Worm (Caenorhabditis elegans) whole organism, L3 larva: ENCODE measurements around the gene R107.2.

ENCODE experiments used
- R02D3.7 ChIP-seq: fragments of 150-350 bp; optimal IDR thresholded peaks from 2 replicates; lab custom pipeline; 2014; ENCODE audit warnings: missing biosample characterization, missing genetic modification characterization
- ZK546.5 ChIP-seq: sonication (generic microtip); optimal IDR thresholded peaks from 2 replicates; lab custom pipeline; 2017; ENCODE audit warnings: missing biosample characterization, missing genetic modification characterization
- ama-1 ChIP-seq: fragments of 150-350 bp; optimal IDR thresholded peaks from 2 replicates; lab custom pipeline; 2018
- ceh-16 ChIP-seq: sonication (generic microtip); optimal IDR thresholded peaks from 2 replicates; lab custom pipeline; 2017; ENCODE audit warnings: missing biosample characterization, missing genetic modification characterization
- ceh-28 ChIP-seq: fragments of 150-350 bp; optimal IDR thresholded peaks from 2 replicates; lab custom pipeline; 2014; ENCODE audit warnings: missing biosample characterization, missing genetic modification reagents, missing genetic modification characterization
- ceh-82 ChIP-seq: fragments of 150-350 bp; optimal IDR thresholded peaks from 2 replicates; lab custom pipeline; 2014; ENCODE audit warnings: missing biosample characterization, missing genetic modification characterization
- ceh-9 ChIP-seq: sonication (generic microtip); optimal IDR thresholded peaks from 2 replicates; lab custom pipeline; 2018; ENCODE audit warnings: missing biosample characterization, missing genetic modification characterization
- daf-12 ChIP-seq: fragments of 150-350 bp; optimal IDR thresholded peaks from 2 replicates; lab custom pipeline; 2014; ENCODE audit warnings: missing biosample characterization, missing genetic modification reagents, missing genetic modification characterization
- egl-27 ChIP-seq: sonication (generic microtip); optimal IDR thresholded peaks from 4 replicates; lab custom pipeline; 2017; ENCODE audit warnings: missing biosample characterization, missing genetic modification reagents, missing genetic modification characterization
- egl-5 ChIP-seq: fragments of 150-350 bp; optimal IDR thresholded peaks from 2 replicates; lab custom pipeline; 2017; ENCODE audit warnings: missing biosample characterization, missing genetic modification reagents, missing genetic modification characterization, inconsistent platforms
- elt-1 ChIP-seq: fragments of 150-350 bp; optimal IDR thresholded peaks from 2 replicates; lab custom pipeline; 2014; ENCODE audit warnings: missing biosample characterization, missing genetic modification characterization
- elt-2 ChIP-seq: sonication (generic microtip); optimal IDR thresholded peaks from 2 replicates; lab custom pipeline; 2016; ENCODE audit warnings: missing genetic modification reagents, mild to moderate bottlenecking, missing genetic modification characterization, missing compliant biosample characterization
- elt-3 ChIP-seq, 3 experiments: fragments of 150-350 bp in 1 of 3; sonication (generic microtip) in 2 of 3; optimal IDR thresholded peaks; 2 replicates in 2 of 3; 4 replicates in 1 of 3; lab custom pipeline; 2014 to 2017; ENCODE audit warnings: missing biosample characterization in 3 of 3, missing genetic modification characterization in 3 of 3
- eor-1 ChIP-seq, 2 experiments: fragments of 150-350 bp; optimal IDR thresholded peaks; 2 replicates each; lab custom pipeline; 2014 to 2018; ENCODE audit warnings: missing biosample characterization in 2 of 2, missing genetic modification characterization in 2 of 2
- fkh-10 ChIP-seq: sonication (generic microtip); optimal IDR thresholded peaks from 2 replicates; lab custom pipeline; 2017; ENCODE audit warnings: missing biosample characterization, missing genetic modification reagents, missing genetic modification characterization
- fkh-2 ChIP-seq: fragments of 150-350 bp; optimal IDR thresholded peaks from 2 replicates; lab custom pipeline; 2014; ENCODE audit warnings: missing biosample characterization, missing genetic modification reagents, missing genetic modification characterization
- fos-1 ChIP-seq: fragments of 150-350 bp; optimal IDR thresholded peaks from 2 replicates; lab custom pipeline; 2014; ENCODE audit warnings: missing biosample characterization, missing genetic modification characterization
- hmg-11 ChIP-seq: sonication (generic microtip); optimal IDR thresholded peaks from 2 replicates; lab custom pipeline; 2016; ENCODE audit warnings: missing genetic modification characterization, missing compliant biosample characterization
- jun-1 ChIP-seq: fragments of 150-350 bp; optimal IDR thresholded peaks from 2 replicates; lab custom pipeline; 2014; ENCODE audit warnings: missing biosample characterization, missing genetic modification reagents, missing genetic modification characterization
- lin-15B ChIP-seq: fragments of 150-350 bp; optimal IDR thresholded peaks from 2 replicates; lab custom pipeline; 2014; ENCODE audit warnings: missing biosample characterization, missing genetic modification characterization
- lin-39 ChIP-seq: fragments of 150-350 bp; optimal IDR thresholded peaks from 2 replicates; lab custom pipeline; 2018; ENCODE audit warnings: missing biosample characterization, missing genetic modification reagents, missing genetic modification characterization
- lsy-12 ChIP-seq: sonication (generic microtip); optimal IDR thresholded peaks from 2 replicates; lab custom pipeline; 2016; ENCODE audit warnings: mild to moderate bottlenecking, missing genetic modification characterization, missing compliant biosample characterization
- mdl-1 ChIP-seq: fragments of 150-350 bp; optimal IDR thresholded peaks from 2 replicates; lab custom pipeline; 2014; ENCODE audit warnings: missing biosample characterization, missing genetic modification characterization
- mml-1 ChIP-seq: fragments of 150-350 bp; sonication (generic microtip); optimal IDR thresholded peaks from 3 replicates; lab custom pipeline; 2014; ENCODE audit warnings: missing biosample characterization, missing genetic modification characterization
- nfya-1 ChIP-seq: sonication (generic microtip); optimal IDR thresholded peaks from 2 replicates; lab custom pipeline; 2017; ENCODE audit warnings: missing genetic modification characterization, mild to moderate bottlenecking, missing compliant biosample characterization, antibody characterized with exemption, moderate library complexity; ENCODE audit not compliant: insufficient read depth
- nhr-11 ChIP-seq: fragments of 150-350 bp; optimal IDR thresholded peaks from 2 replicates; lab custom pipeline; 2014; ENCODE audit warnings: missing biosample characterization, missing genetic modification characterization
- nhr-12 ChIP-seq: fragments of 150-350 bp; optimal IDR thresholded peaks from 2 replicates; lab custom pipeline; 2014; ENCODE audit warnings: missing biosample characterization, missing genetic modification characterization
- nhr-23 ChIP-seq: fragments of 150-350 bp; optimal IDR thresholded peaks from 2 replicates; lab custom pipeline; 2014; ENCODE audit warnings: missing biosample characterization, missing genetic modification reagents, missing genetic modification characterization
- nhr-237 ChIP-seq: fragments of 150-350 bp; optimal IDR thresholded peaks from 2 replicates; lab custom pipeline; 2014; ENCODE audit warnings: missing biosample characterization, missing genetic modification characterization
- nhr-25 ChIP-seq: sonication (generic microtip); optimal IDR thresholded peaks from 2 replicates; lab custom pipeline; 2017; ENCODE audit warnings: missing biosample characterization, missing genetic modification characterization
- nhr-43 ChIP-seq: sonication (generic microtip); optimal IDR thresholded peaks from 2 replicates; lab custom pipeline; 2016; ENCODE audit warnings: mild to moderate bottlenecking, missing genetic modification characterization, missing compliant biosample characterization; ENCODE audit not compliant: poor library complexity, severe bottlenecking
- nhr-67 ChIP-seq: fragments of 150-350 bp; optimal IDR thresholded peaks from 2 replicates; lab custom pipeline; 2014; ENCODE audit warnings: missing biosample characterization, missing genetic modification characterization
- nhr-76 ChIP-seq: fragments of 150-350 bp; sonication (generic microtip); optimal IDR thresholded peaks from 5 replicates; lab custom pipeline; 2014; ENCODE audit warnings: missing biosample characterization, missing genetic modification characterization
- nhr-77 ChIP-seq: fragments of 150-350 bp; optimal IDR thresholded peaks from 2 replicates; lab custom pipeline; 2014; ENCODE audit warnings: missing biosample characterization, missing genetic modification characterization
- pha-4 ChIP-seq: fragments of 150-350 bp; optimal IDR thresholded peaks from 2 replicates; lab custom pipeline; 2014; ENCODE audit warnings: missing biosample characterization, missing genetic modification reagents, missing genetic modification characterization
- pqm-1 ChIP-seq: fragments of 150-350 bp; optimal IDR thresholded peaks from 2 replicates; lab custom pipeline; 2017; ENCODE audit warnings: missing biosample characterization, missing genetic modification characterization, inconsistent platforms
- sea-2 ChIP-seq: fragments of 150-350 bp; sonication (generic microtip); optimal IDR thresholded peaks from 4 replicates; lab custom pipeline; 2014; ENCODE audit warnings: missing biosample characterization, missing genetic modification reagents, missing genetic modification characterization
- snpc-4 ChIP-seq: fragments of 150-350 bp; optimal IDR thresholded peaks from 2 replicates; lab custom pipeline; 2014; ENCODE audit warnings: missing biosample characterization, missing genetic modification characterization
- tbx-2 ChIP-seq: sonication (generic microtip); optimal IDR thresholded peaks from 2 replicates; lab custom pipeline; 2016; ENCODE audit warnings: mild to moderate bottlenecking, missing genetic modification characterization, missing compliant biosample characterization
- unc-39 ChIP-seq: sonication (generic microtip); optimal IDR thresholded peaks from 4 replicates; lab custom pipeline; 2017; ENCODE audit warnings: missing biosample characterization, missing genetic modification characterization
- zag-1 ChIP-seq: fragments of 150-350 bp; optimal IDR thresholded peaks from 2 replicates; lab custom pipeline; 2014; ENCODE audit warnings: missing biosample characterization, missing genetic modification characterization
- ztf-11 ChIP-seq: fragments of 150-350 bp; optimal IDR thresholded peaks from 2 replicates; lab custom pipeline; 2014; ENCODE audit warnings: missing biosample characterization, missing genetic modification characterization
- ztf-4 ChIP-seq: fragments of 150-350 bp; optimal IDR thresholded peaks from 2 replicates; lab custom pipeline; 2014; ENCODE audit warnings: missing biosample characterization, missing genetic modification characterization

The R107.2 gene

ce11 chrIII:9053740-9054252, 8.1 kb upstream of the R107.2 start, which contains the start of gene R107.5:
TSS of gene R107.5 (minus strand) at chrIII:9053790.
- TF ChIP-seq nhr-67 (tag; lab: Kevin White, UChicago) (no peak), tbx-2 (tag; lab: Kevin White, UChicago) (peak; percentile 91), egl-27 (tag; lab: Kevin White, UChicago) (peak; percentile 30), fos-1 (tag; lab: Kevin White, UChicago) (peak; percentile 41), sea-2 (peak; percentile 80), nhr-76 (tag; lab: Kevin White, UChicago) (no peak), mml-1 (tag; lab: Kevin White, UChicago) (peak; percentile 56), lin-15B (peak; percentile 79), nhr-77 (tag; lab: Kevin White, UChicago) (no peak), ceh-28 (tag; lab: Kevin White, UChicago) (peak; percentile 80), elt-1 (tag; lab: Kevin White, UChicago) (peak; percentile 16), lsy-12 (peak; percentile 99), ama-1 (lab: Kevin White, UChicago) (peak; percentile 97), ceh-16 (tag; lab: Kevin White, UChicago) (no peak), jun-1 (tag; lab: Kevin White, UChicago) (peak; percentile 97), elt-3 (tag; optimal IDR thresholded peaks at IDR 0.05; lab: Kevin White, UChicago) (peak; percentile 26 to 84 (median 75)), nhr-11 (tag; lab: Kevin White, UChicago) (no peak), daf-12 (no peak), nhr-23 (peak; percentile 97), fkh-10 (GFP tag; lab: Kevin White, UChicago) (peak; percentile 49), nhr-43 (tag; lab: Kevin White, UChicago) (peak; percentile 92), mdl-1 (tag; lab: Kevin White, UChicago) (peak; percentile 87), nfya-1 (peak; percentile 96), nhr-12 (tag; lab: Kevin White, UChicago) (no peak), pqm-1 (tag; lab: Kevin White, UChicago) (peak; percentile 26), R02D3.7 (peak; percentile 62), egl-5 (tag; lab: Kevin White, UChicago) (peak; percentile 90), nhr-25 (tag; lab: Kevin White, UChicago) (peak; percentile 99), ceh-9 (tag; lab: Kevin White, UChicago) (no peak), pha-4 (tag; lab: Kevin White, UChicago) (peak; percentile 80), lin-39 (tag; lab: Kevin White, UChicago) (peak; percentile 92), elt-2 (tag; lab: Kevin White, UChicago) (peak; percentile 67), ceh-82 (tag; lab: Kevin White, UChicago) (no peak), ztf-4 (tag; lab: Kevin White, UChicago) (peak; percentile 27), zag-1 (no peak), hmg-11 (tag; lab: Kevin White, UChicago) (peak; percentile 82)

ce11 chrIII:9053263-9053662, 7.5 kb upstream of the R107.2 start:
- TF ChIP-seq ama-1 (lab: Kevin White, UChicago), result peak; percentile 83
- no peak for TF ChIP-seq nfya-1
- no peak for TF ChIP-seq ZK546.5 (tag; lab: Kevin White, UChicago)
- no peak for TF ChIP-seq nhr-77 (tag; lab: Kevin White, UChicago)
- TF ChIP-seq, all 47 proteins: peak for 1

ce11 chrIII:9052371-9052978, 6.7 kb upstream of the R107.2 start:
- no peak for TF ChIP-seq unc-39 (tag; lab: Kevin White, UChicago)
- TF ChIP-seq hmg-11 (tag; lab: Kevin White, UChicago), result peak; percentile 79
- TF ChIP-seq fkh-10 (GFP tag; lab: Kevin White, UChicago), result no peak
- no peak for TF ChIP-seq snpc-4 (tag; lab: Kevin White, UChicago)
- TF ChIP-seq jun-1 (tag; lab: Kevin White, UChicago), result peak; percentile 66
- TF ChIP-seq tbx-2 (tag; lab: Kevin White, UChicago), result no peak
- peak; percentile 18 for TF ChIP-seq ztf-4 (tag; lab: Kevin White, UChicago)
- TF ChIP-seq nhr-43 (tag; lab: Kevin White, UChicago), result peak; percentile 3
- TF ChIP-seq fkh-2 (tag; lab: Kevin White, UChicago), result no peak
- TF ChIP-seq elt-3 (tag; optimal IDR thresholded peaks at IDR 0.05; lab: Kevin White, UChicago), result no peak
- no peak for TF ChIP-seq mml-1 (tag; lab: Kevin White, UChicago)
- no peak for TF ChIP-seq eor-1 (tag; optimal IDR thresholded peaks at IDR 0.05; lab: Kevin White, UChicago)
- no peak for TF ChIP-seq mdl-1 (tag; lab: Kevin White, UChicago)
- TF ChIP-seq pqm-1 (tag; lab: Kevin White, UChicago), result no peak
- TF ChIP-seq ZK546.5 (tag; lab: Kevin White, UChicago), result no peak
- peak; percentile 22 for TF ChIP-seq elt-2 (tag; lab: Kevin White, UChicago)
- TF ChIP-seq egl-5 (tag; lab: Kevin White, UChicago), result no peak
- TF ChIP-seq nhr-76 (tag; lab: Kevin White, UChicago), result no peak
- no peak for TF ChIP-seq nhr-12 (tag; lab: Kevin White, UChicago)
- TF ChIP-seq ceh-28 (tag; lab: Kevin White, UChicago), result no peak
- no peak for TF ChIP-seq egl-27 (tag; lab: Kevin White, UChicago)
- no peak for TF ChIP-seq ceh-16 (tag; lab: Kevin White, UChicago)
- TF ChIP-seq ceh-9 (tag; lab: Kevin White, UChicago), result no peak
- TF ChIP-seq nhr-237, result no peak
- peak; percentile 26 for TF ChIP-seq lin-15B
- TF ChIP-seq R02D3.7, result no peak
- TF ChIP-seq ceh-82 (tag; lab: Kevin White, UChicago), result no peak
- TF ChIP-seq elt-1 (tag; lab: Kevin White, UChicago), result no peak
- no peak for TF ChIP-seq nhr-77 (tag; lab: Kevin White, UChicago)
- peak; percentile 59 for TF ChIP-seq nhr-25 (tag; lab: Kevin White, UChicago)
- TF ChIP-seq ztf-11 (tag; lab: Kevin White, UChicago), result no peak
- TF ChIP-seq daf-12, result no peak
- no peak for TF ChIP-seq nhr-67 (tag; lab: Kevin White, UChicago)
- no peak for TF ChIP-seq fos-1 (tag; lab: Kevin White, UChicago)
